Fruit fly (Drosophila melanogaster): Measurements from ENCODE around the gene CG12605.

The CG12605 gene

DNA sequence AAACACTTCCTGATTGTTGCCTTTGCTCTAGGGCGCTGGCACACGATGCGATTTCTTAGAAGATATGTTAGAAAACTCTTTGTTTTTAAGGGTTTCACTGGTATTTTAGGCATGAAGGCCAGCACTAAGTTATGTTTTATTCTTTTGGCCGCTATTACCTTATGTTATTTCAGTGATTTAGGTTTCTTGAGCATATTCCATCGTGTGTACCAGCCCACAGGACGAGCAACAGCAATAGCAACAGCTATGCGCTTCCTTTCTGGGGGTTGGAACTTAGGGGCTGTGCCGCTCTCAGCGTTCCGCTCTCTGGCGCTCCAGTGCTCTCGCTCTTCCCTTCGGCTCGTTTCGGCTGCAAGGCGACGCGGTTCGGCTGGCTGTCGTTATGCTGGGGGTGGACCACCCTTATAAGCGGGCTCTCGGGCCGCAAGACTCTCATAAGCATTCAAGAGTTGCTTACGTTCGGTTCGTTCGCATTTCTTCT is 18.9 kb upstream of the CG12605 start, which contains the start of gene scrt (continued):
- TF ChIP-seq CG10654 (GFP tag; optimal IDR thresholded peaks at IDR 0.05), result no peak
- TF ChIP-seq CG15696 (tag; optimal IDR thresholded peaks at IDR 0.05), result peak; percentile 94
- TF ChIP-seq Sin3A (optimal IDR thresholded peaks at IDR 0.05), result no peak
- peak; percentile 4 for TF ChIP-seq B-H2 (GFP tag; optimal IDR thresholded peaks at IDR 0.05)
- no peak for TF ChIP-seq Neu2 (GFP tag; optimal IDR thresholded peaks at IDR 0.05; ENCODE audit: borderline replicate concordance)
- TF ChIP-seq Opbp (GFP tag; IDR thresholded peaks at IDR 0.05; ENCODE audit: partially characterized antibody), result 0 out of 3 replicates have a peak, but pooled peaks have one; percentile 21
- peak; percentile 25 for TF ChIP-seq fd96Cb (tag; optimal IDR thresholded peaks at IDR 0.05)
- no peak for TF ChIP-seq tup (GFP tag; optimal IDR thresholded peaks at IDR 0.05)
- TF ChIP-seq CG43689 (GFP tag; IDR thresholded peaks at IDR 0.05), result no peak
- no peak for TF ChIP-seq CG6272 (GFP tag; IDR thresholded peaks at IDR 0.05)
- peak; percentile 68 for TF ChIP-seq CG16813 (GFP tag; IDR thresholded peaks at IDR 0.05; ENCODE audit: partially characterized antibody)
- TF ChIP-seq CG13424 (tag; optimal IDR thresholded peaks at IDR 0.05), result peak; percentile 88
- no peak for TF ChIP-seq maf-S (GFP tag; optimal IDR thresholded peaks at IDR 0.05)
- peak; percentile 41 for TF ChIP-seq kni (GFP tag; optimal IDR thresholded peaks at IDR 0.05)
- TF ChIP-seq CG1602 (GFP tag; optimal IDR thresholded peaks at IDR 0.05), result peak; percentile 16
- TF ChIP-seq CG13287 (GFP tag; IDR thresholded peaks at IDR 0.05; ENCODE audit: partially characterized antibody), result peak; percentile 66
- no peak for TF ChIP-seq Abd-B (GFP tag; optimal IDR thresholded peaks at IDR 0.05)
- no peak for TF ChIP-seq CG6175 (GFP tag; IDR thresholded peaks at IDR 0.05)
- no peak for TF ChIP-seq gro (GFP tag; optimal IDR thresholded peaks at IDR 0.05)
- peak; percentile 33 for TF ChIP-seq bcd (GFP tag; optimal IDR thresholded peaks at IDR 0.05)
- no peak for TF ChIP-seq CG4854 (GFP tag; optimal IDR thresholded peaks at IDR 0.05)
- no peak for TF ChIP-seq Dp (GFP tag; optimal IDR thresholded peaks at IDR 0.05)
- TF ChIP-seq CG5180 (GFP tag; optimal IDR thresholded peaks at IDR 0.05), result peak; percentile 31
- TF ChIP-seq CG16779 (GFP tag; IDR thresholded peaks at IDR 0.05), result no peak
- peak; percentile 90 for TF ChIP-seq sens (GFP tag)

DNA sequence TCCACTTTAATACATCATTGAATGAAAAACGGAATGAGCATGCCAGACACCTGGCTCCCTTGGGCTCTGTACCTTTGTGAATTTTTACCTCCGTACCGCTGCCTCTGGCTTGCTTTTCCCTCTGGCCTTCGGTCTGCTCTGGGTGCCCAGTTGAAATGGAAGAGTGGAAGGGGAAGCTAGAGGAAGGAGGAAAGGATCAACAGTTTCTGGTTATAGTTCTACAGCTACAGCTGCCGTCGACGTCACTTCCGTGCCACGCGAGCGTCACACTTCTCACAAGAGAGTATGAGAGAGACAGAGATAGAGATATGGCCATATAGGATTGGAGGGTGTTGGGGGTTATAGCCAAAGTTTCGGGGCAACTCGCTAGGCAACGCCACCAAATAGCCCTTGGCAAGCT is 15.5 kb upstream of the CG12605 start:
- no peak for TF ChIP-seq psq (GFP tag; optimal IDR thresholded peaks at IDR 0.05)
- no peak for TF ChIP-seq dmrt99B (tag; optimal IDR thresholded peaks at IDR 0.05)
- no peak for TF ChIP-seq CG5180 (GFP tag; optimal IDR thresholded peaks at IDR 0.05)
- TF ChIP-seq ac (GFP tag; optimal IDR thresholded peaks at IDR 0.05), result peak; percentile 54
- no peak for TF ChIP-seq Ravus (GFP tag; IDR thresholded peaks at IDR 0.05)
- no peak for TF ChIP-seq dati (GFP tag; IDR thresholded peaks at IDR 0.05)
- TF ChIP-seq zen (tag; optimal IDR thresholded peaks at IDR 0.05), result no peak
- peak; percentile 33; the same call in 1 of the 3 replicates for TF ChIP-seq CG6791 (GFP tag; IDR thresholded peaks at IDR 0.05; ENCODE audit: partially characterized antibody)
- peak; percentile 25; the same call in 1 of the 2 replicates for TF ChIP-seq crol (GFP tag; IDR thresholded peaks at IDR 0.05)
- peak; percentile 30 for TF ChIP-seq CG13894 (tag; optimal IDR thresholded peaks at IDR 0.05)
- peak; percentile 72 for TF ChIP-seq Ets65A (GFP tag)
- no peak for TF ChIP-seq vnd (GFP tag; IDR thresholded peaks at IDR 0.05; ENCODE audit: partially characterized antibody)
- no peak for TF ChIP-seq CoRest (tag; optimal IDR thresholded peaks at IDR 0.05)
- no peak for TF ChIP-seq CG3065 (GFP tag; optimal IDR thresholded peaks at IDR 0.05)
- no peak for TF ChIP-seq dm (GFP tag; optimal IDR thresholded peaks at IDR 0.05)
- no peak for TF ChIP-seq D19B (GFP tag; optimal IDR thresholded peaks at IDR 0.05)
- TF ChIP-seq sd (tag; optimal IDR thresholded peaks at IDR 0.05), result no peak
- no peak for TF ChIP-seq CG8281 (tag; optimal IDR thresholded peaks at IDR 0.05)
- peak; percentile 64 for TF ChIP-seq pros (GFP tag; optimal IDR thresholded peaks at IDR 0.05)
- TF ChIP-seq Atf3 (GFP tag; optimal IDR thresholded peaks at IDR 0.05), result no peak
- no peak for TF ChIP-seq ssp (GFP tag; IDR thresholded peaks at IDR 0.05)
- no peak for TF ChIP-seq trem (tag; optimal IDR thresholded peaks at IDR 0.05)
- no peak for TF ChIP-seq tup (GFP tag; optimal IDR thresholded peaks at IDR 0.05)
- TF ChIP-seq Hey (tag; optimal IDR thresholded peaks at IDR 0.05), result peak; percentile 38
- no peak for TF ChIP-seq pnt (GFP tag; optimal IDR thresholded peaks at IDR 0.05)
- no peak for TF ChIP-seq bigmax (GFP tag; optimal IDR thresholded peaks at IDR 0.05)
- no peak for TF ChIP-seq CG12942 (GFP tag; optimal IDR thresholded peaks at IDR 0.05)
- TF ChIP-seq Mrtf (GFP tag; IDR thresholded peaks at IDR 0.05), result no peak
